Worm (Caenorhabditis elegans) whole organism, L1 larva: ENCODE results near the gene T02D1.9.
A peak's percentile ranks its signal among the peaks of the same experiment; 100 is the strongest.

ENCODE experiments used
- C04F5.9 ChIP-seq: sonication (generic microtip); optimal IDR thresholded peaks from 2 replicates; lab custom pipeline; 2016; ENCODE audit warnings: missing genetic modification characterization, missing compliant biosample characterization
- C16A3.4 ChIP-seq: fragments of 150-350 bp; optimal IDR thresholded peaks from 2 replicates; lab custom pipeline; 2014; ENCODE audit warnings: missing biosample characterization, missing genetic modification characterization
- blmp-1 ChIP-seq: fragments of 150-350 bp; optimal IDR thresholded peaks from 2 replicates; lab custom pipeline; 2014; ENCODE audit warnings: missing biosample characterization, missing genetic modification characterization
- dsc-1 ChIP-seq: sonication (generic microtip); optimal IDR thresholded peaks from 2 replicates; lab custom pipeline; 2016; ENCODE audit warnings: mild to moderate bottlenecking, missing genetic modification characterization, missing compliant biosample characterization
- efl-1 ChIP-seq, 4 experiments: fragments of 150-350 bp; optimal IDR thresholded peaks in 3 of 4; peaks in 1 of 4; 1 replicate in 1 of 4; 2 replicates in 3 of 4; lab custom pipeline; 2014; ENCODE audit warnings: missing biosample characterization in 2 of 4, missing genetic modification characterization in 2 of 4, missing genetic modification reagents in 2 of 4
- elt-2 ChIP-seq: sonication (generic microtip); optimal IDR thresholded peaks from 2 replicates; lab custom pipeline; 2016; ENCODE audit warnings: missing genetic modification characterization, mild to moderate bottlenecking, inconsistent platforms, missing compliant biosample characterization, missing genetic modification reagents
- fkh-8 ChIP-seq: sonication (generic microtip); optimal IDR thresholded peaks from 2 replicates; lab custom pipeline; 2016; ENCODE audit warnings: mild to moderate bottlenecking, missing genetic modification characterization, missing compliant biosample characterization
- isw-1 ChIP-seq: fragments of 200-800 bp; sonication (Bioruptor generic); IDR thresholded peaks from 2 replicates; pipeline ENCODE4 v1.3.6; 2022; ENCODE audit warnings: missing genetic modification characterization, missing compliant biosample characterization
- jun-1 ChIP-seq: fragments of 150-350 bp; optimal IDR thresholded peaks from 2 replicates; lab custom pipeline; 2014; ENCODE audit warnings: missing biosample characterization, missing genetic modification reagents, missing genetic modification characterization
- mab-9 ChIP-seq: fragments of 200-800 bp; sonication (Bioruptor generic); IDR thresholded peaks from 2 replicates; pipeline ENCODE4 v1.3.6; 2022; ENCODE audit warnings: missing genetic modification reagents, missing genetic modification characterization, missing compliant biosample characterization
- mdl-1 ChIP-seq, 2 experiments: fragments of 150-350 bp; optimal IDR thresholded peaks; 2 replicates each; lab custom pipeline; 2014 to 2017; ENCODE audit warnings: missing biosample characterization in 2 of 2, missing genetic modification characterization in 2 of 2, inconsistent platforms in 1 of 2
- mef-2 ChIP-seq: fragments of 150-350 bp; optimal IDR thresholded peaks from 2 replicates; lab custom pipeline; 2014; ENCODE audit warnings: missing biosample characterization, missing genetic modification characterization
- mep-1 ChIP-seq: fragments of 150-350 bp; optimal IDR thresholded peaks from 2 replicates; lab custom pipeline; 2014; ENCODE audit warnings: missing biosample characterization, missing genetic modification characterization
- nhr-11 ChIP-seq: fragments of 150-350 bp; optimal IDR thresholded peaks from 2 replicates; lab custom pipeline; 2014; ENCODE audit warnings: missing biosample characterization, missing genetic modification characterization
- nhr-19 ChIP-seq: fragments of 200-800 bp; sonication (Bioruptor generic); conservative IDR thresholded peaks from 2 replicates; pipeline ENCODE4 v1.3.6; 2022; ENCODE audit warnings: missing genetic modification characterization, missing compliant biosample characterization
- nhr-20 ChIP-seq: sonication (generic microtip); optimal IDR thresholded peaks from 2 replicates; lab custom pipeline; 2016; ENCODE audit warnings: mild to moderate bottlenecking, missing genetic modification characterization, missing compliant biosample characterization
- nhr-237 ChIP-seq: fragments of 150-350 bp; optimal IDR thresholded peaks from 2 replicates; lab custom pipeline; 2014; ENCODE audit warnings: missing biosample characterization, missing genetic modification characterization
- nhr-85 ChIP-seq: sonication (generic microtip); peaks from one replicate; lab custom pipeline; 2016; ENCODE audit warnings: missing genetic modification characterization, inconsistent platforms, missing compliant biosample characterization
- pax-3 ChIP-seq: fragments of 200-800 bp; sonication (Bioruptor generic); optimal IDR thresholded peaks from 2 replicates; lab custom pipeline; 2018; ENCODE audit warnings: mild to moderate bottlenecking, missing genetic modification characterization, moderate library complexity, missing compliant biosample characterization
- snu-23 ChIP-seq: sonication (generic microtip); optimal IDR thresholded peaks from 2 replicates; lab custom pipeline; 2016; ENCODE audit warnings: missing genetic modification characterization, missing compliant biosample characterization
- swsn-7 ChIP-seq: sonication (generic microtip); optimal IDR thresholded peaks from 2 replicates; lab custom pipeline; 2016; ENCODE audit warnings: missing genetic modification characterization, missing compliant biosample characterization
- tbx-2 ChIP-seq: sonication (generic microtip); optimal IDR thresholded peaks from 2 replicates; lab custom pipeline; 2016; ENCODE audit warnings: missing genetic modification characterization, missing compliant biosample characterization
- tlp-1 ChIP-seq: fragments of 150-350 bp; optimal IDR thresholded peaks from 2 replicates; lab custom pipeline; 2014; ENCODE audit warnings: missing biosample characterization, missing genetic modification characterization
- unc-30 ChIP-seq: sonication (generic microtip); optimal IDR thresholded peaks from 2 replicates; lab custom pipeline; 2017; ENCODE audit warnings: missing biosample characterization, missing genetic modification characterization
- vab-15 ChIP-seq: sonication (generic microtip); optimal IDR thresholded peaks from 2 replicates; lab custom pipeline; 2017; ENCODE audit warnings: missing genotype, mild to moderate bottlenecking, missing genetic modification characterization, missing compliant biosample characterization
- xbp-1 ChIP-seq: sonication (generic microtip); optimal IDR thresholded peaks from 2 replicates; lab custom pipeline; 2016; ENCODE audit warnings: missing genetic modification characterization, missing compliant biosample characterization
- zip-4 ChIP-seq: fragments of 200-800 bp; sonication (Bioruptor generic); optimal IDR thresholded peaks from 2 replicates; lab custom pipeline; 2018; ENCODE audit warnings: mild to moderate bottlenecking, missing genetic modification characterization, moderate library complexity, missing compliant biosample characterization
- ztf-4 ChIP-seq: fragments of 150-350 bp; optimal IDR thresholded peaks from 2 replicates; lab custom pipeline; 2014; ENCODE audit warnings: missing biosample characterization, missing genetic modification characterization

The T02D1.9 gene

ce11 chrIV:17417723-17418122, 10.3 kb upstream of the T02D1.9 start, which contains the start of gene npr-26:
npr-26 (minus strand) TSS chrIV:17417823.
- no peak for TF ChIP-seq swsn-7 (tag; lab: Kevin White, UChicago)
- no peak for TF ChIP-seq tlp-1 (tag; lab: Kevin White, UChicago)
- TF ChIP-seq nhr-85 (tag; lab: Kevin White, UChicago), result no peak
- no peak for TF ChIP-seq mef-2 (tag; lab: Kevin White, UChicago)
- TF ChIP-seq nhr-19 (GFP tag; lab: Robert Waterston, UW), result no peak
- TF ChIP-seq nhr-20 (tag; lab: Kevin White, UChicago), result no peak
- no peak for TF ChIP-seq vab-15 (tag; lab: Kevin White, UChicago)
- TF ChIP-seq jun-1 (tag; lab: Kevin White, UChicago), result no peak

ce11 chrIV:17413343-17413742, 6.0 kb upstream of the T02D1.9 start:
- no peak for TF ChIP-seq nhr-19 (GFP tag; lab: Robert Waterston, UW)

ce11 chrIV:17407025-17407424, 366 bp downstream of the T02D1.9 start, which contains the start of gene T02D1.7:
T02D1.7 (minus strand) TSS chrIV:17407125.
- TF ChIP-seq nhr-237 (tag; lab: Kevin White, UChicago), result no peak
- no peak for TF ChIP-seq ztf-4 (tag; lab: Kevin White, UChicago)
- TF ChIP-seq mab-9 (GFP tag; lab: Robert Waterston, UW), result no peak
- TF ChIP-seq nhr-85 (tag; lab: Kevin White, UChicago), result no peak
- no peak for TF ChIP-seq mep-1
- no peak for TF ChIP-seq C04F5.9 (tag; lab: Kevin White, UChicago)
- TF ChIP-seq zip-4 (GFP tag; lab: Kevin White, UChicago), result no peak
- no peak for TF ChIP-seq unc-30

- TF ChIP-seq nhr-20 (tag; lab: Kevin White, UChicago) (peak; percentile 25), elt-2 (tag; lab: Kevin White, UChicago) (peak; percentile 64), snu-23 (GFP tag; lab: Kevin White, UChicago) (no peak), blmp-1 (tag; lab: Kevin White, UChicago) (peak; percentile 11)
Observed at ce11 chrIV:17406119-17406518, 1.3 kb downstream of the T02D1.9 start.

ce11 chrIV:17405530-17405929, 1.9 kb downstream of the T02D1.9 start, which contains the start of gene pmp-4:
pmp-4 (minus strand) TSS chrIV:17405630.
- TF ChIP-seq efl-1 (optimal IDR thresholded peaks at IDR 0.05; lab: Kevin White, UChicago) (no peak), efl-1 (GFP tag; optimal IDR thresholded peaks at IDR 0.05 in 1 of 2; lab: Kevin White, UChicago) (peak in 1 of 2 experiments; percentile 7), pax-3 (tag; lab: Kevin White, UChicago) (no peak)
- TF ChIP-seq, all 84 proteins: peak for 1

- TF ChIP-seq isw-1 (GFP tag; lab: Robert Waterston, UW) (no peak), pax-3 (tag; lab: Kevin White, UChicago) (peak; percentile 23), fkh-8 (tag; lab: Kevin White, UChicago) (peak; percentile 0), tlp-1 (tag; lab: Kevin White, UChicago) (no peak), mdl-1 (tag; optimal IDR thresholded peaks at IDR 0.05; lab: Kevin White, UChicago) (no peak), tbx-2 (tag; lab: Kevin White, UChicago) (no peak)
Observed at ce11 chrIV:17399455-17399854, 7.9 kb downstream of the T02D1.9 start, which contains the start of gene T02D1.4. T02D1.4 (plus strand) TSS chrIV:17399755.

- TF ChIP-seq C16A3.4 (tag; lab: Kevin White, UChicago), result no peak
- TF ChIP-seq nhr-11 (tag; lab: Kevin White, UChicago), result no peak
- no peak for TF ChIP-seq mep-1
- no peak for TF ChIP-seq dsc-1 (tag; lab: Kevin White, UChicago)
- TF ChIP-seq xbp-1 (tag; lab: Kevin White, UChicago), result no peak
- TF ChIP-seq vab-15 (tag; lab: Kevin White, UChicago), result no peak
- TF ChIP-seq ztf-4 (tag; lab: Kevin White, UChicago), result no peak
- no peak for TF ChIP-seq mdl-1 (tag; optimal IDR thresholded peaks at IDR 0.05; lab: Kevin White, UChicago)
- no peak for TF ChIP-seq C04F5.9 (tag; lab: Kevin White, UChicago)
Observed at ce11 chrIV:17395910-17396309, 11.5 kb downstream of the T02D1.9 start, which contains the start of gene sru-15. sru-15 (plus strand) TSS chrIV:17396210.
